Fruit fly (Drosophila melanogaster) whole organism, embryonic: ENCODE data around the gene mib2.

Experiments used
- Adf1 ChIP-seq: fragments of 200-800 bp; sonication (Bioruptor generic); IDR thresholded peaks from 2 replicates; pipeline ENCODE4 v1.3.6; 2022; ENCODE audit warnings: missing biosample characterization, missing genetic modification characterization
- BEAF-32 ChIP-seq: fragments of 200-800 bp; sonication (Bioruptor generic); optimal IDR thresholded peaks from 3 replicates; lab custom pipeline; 2017; ENCODE audit warnings: missing biosample characterization, missing genetic modification characterization, mild to moderate bottlenecking, moderate library complexity, missing genetic modification reagents
- CG15011 ChIP-seq: fragments of 200-800 bp; sonication (Bioruptor generic); optimal IDR thresholded peaks from 3 replicates; lab custom pipeline; 2018; ENCODE audit warnings: missing biosample characterization, mild to moderate bottlenecking, missing genetic modification characterization
- CG17186 ChIP-seq: fragments of 200-800 bp; sonication (Bioruptor generic); optimal IDR thresholded peaks from 3 replicates; lab custom pipeline; 2017; ENCODE audit warnings: missing biosample characterization, missing genetic modification reagents, missing genetic modification characterization
- CG17829 ChIP-seq: fragments of 200-800 bp; optimal IDR thresholded peaks from 2 replicates; lab custom pipeline; 2019; ENCODE audit warnings: missing biosample characterization, mild to moderate bottlenecking, missing genetic modification characterization, moderate library complexity
- CG18619 ChIP-seq: fragments of 200-800 bp; sonication (Bioruptor generic); optimal IDR thresholded peaks from 3 replicates; lab custom pipeline; 2017; ENCODE audit warnings: missing biosample characterization, mild to moderate bottlenecking, missing genetic modification characterization
- CG31388 ChIP-seq: fragments of 200-800 bp; sonication (Bioruptor generic); optimal IDR thresholded peaks from 2 replicates; lab custom pipeline; 2016; ENCODE audit warnings: missing biosample characterization, missing genetic modification characterization
- CG31441 ChIP-seq: fragments of 200-800 bp; sonication (Bioruptor generic); IDR thresholded peaks from 2 replicates; pipeline ENCODE4 v1.3.6; 2022; ENCODE audit warnings: missing biosample characterization, missing genetic modification characterization
- CG32532 ChIP-seq: fragments of 200-800 bp; sonication (Bioruptor generic); IDR thresholded peaks from 2 replicates; pipeline ENCODE4 v1.3.6; 2022; ENCODE audit warnings: missing biosample characterization, missing genetic modification characterization
- CG34422 ChIP-seq: fragments of 200-800 bp; sonication (Bioruptor generic); IDR thresholded peaks from 3 replicates; pipeline ENCODE4 v1.3.6; 2022; ENCODE audit warnings: missing biosample characterization, missing genetic modification characterization
- CG3847 ChIP-seq: fragments of 200-800 bp; sonication (Bioruptor generic); IDR thresholded peaks from 2 replicates; pipeline ENCODE4 v1.3.6; 2022; ENCODE audit warnings: missing biosample characterization, missing genetic modification characterization
- CG3995 ChIP-seq: fragments of 200-800 bp; sonication (Bioruptor generic); optimal IDR thresholded peaks from 3 replicates; lab custom pipeline; 2016; ENCODE audit warnings: missing biosample characterization, missing genetic modification characterization
- CG4820 ChIP-seq: fragments of 200-800 bp; sonication (Bioruptor generic); optimal IDR thresholded peaks from 3 replicates; lab custom pipeline; 2016; ENCODE audit warnings: missing biosample characterization, missing genetic modification characterization
- CG6854 ChIP-seq: fragments of 200-800 bp; sonication (Bioruptor generic); optimal IDR thresholded peaks from 3 replicates; lab custom pipeline; 2017; ENCODE audit warnings: missing biosample characterization, mild to moderate bottlenecking, missing genetic modification characterization
- CG8478 ChIP-seq: fragments of >200 bp; optimal IDR thresholded peaks from 2 replicates; lab custom pipeline; 2018
- CG8765 ChIP-seq: fragments of 200-800 bp; sonication (Bioruptor generic); IDR thresholded peaks from 2 replicates; pipeline ENCODE4 v1.3.6; 2022; ENCODE audit warnings: missing biosample characterization, missing genetic modification characterization
- D ChIP-seq, 2 experiments: fragments of 200-800 bp in 1 of 2; fragments of >200 bp in 1 of 2; sonication (Bioruptor generic) in 1 of 2; optimal IDR thresholded peaks; 2 replicates in 1 of 2; 3 replicates in 1 of 2; lab custom pipeline; 2017; ENCODE audit warnings: mild to moderate bottlenecking in 1 of 2, missing biosample characterization in 1 of 2, missing genetic modification characterization in 1 of 2, missing genetic modification reagents in 1 of 2
- Dad ChIP-seq: fragments of 200-800 bp; sonication (Bioruptor generic); optimal IDR thresholded peaks from 3 replicates; lab custom pipeline; 2016; ENCODE audit warnings: missing biosample characterization, missing genetic modification characterization
- Deaf1 ChIP-seq: fragments of 200-800 bp; optimal IDR thresholded peaks from 3 replicates; lab custom pipeline; 2019; ENCODE audit warnings: missing biosample characterization, mild to moderate bottlenecking, missing genetic modification characterization, moderate library complexity
- Dek ChIP-seq: fragments of 200-800 bp; sonication (Bioruptor generic); optimal IDR thresholded peaks from 3 replicates; lab custom pipeline; 2019; ENCODE audit warnings: missing biosample characterization, mild to moderate bottlenecking, missing genetic modification characterization, moderate library complexity
- Dp ChIP-seq: fragments of 200-800 bp; sonication (Bioruptor generic); optimal IDR thresholded peaks from 2 replicates; lab custom pipeline; 2018; ENCODE audit warnings: missing biosample characterization, mild to moderate bottlenecking, missing genetic modification characterization, moderate library complexity
- Fer1 ChIP-seq: fragments of 200-800 bp; sonication (Bioruptor generic); optimal IDR thresholded peaks from 2 replicates; lab custom pipeline; 2017; ENCODE audit warnings: missing biosample characterization, mild to moderate bottlenecking, missing genetic modification characterization
- Fer3 ChIP-seq: fragments of 200-800 bp; sonication (Bioruptor generic); optimal IDR thresholded peaks from 2 replicates; lab custom pipeline; 2018; ENCODE audit warnings: missing biosample characterization, mild to moderate bottlenecking, missing genetic modification characterization, moderate library complexity
- Hr39 ChIP-seq: fragments of >200 bp; optimal IDR thresholded peaks from 2 replicates; lab custom pipeline; 2017
- Lhr ChIP-seq: fragments of 200-800 bp; sonication (Bioruptor generic); optimal IDR thresholded peaks from 3 replicates; lab custom pipeline; 2017; ENCODE audit warnings: mild to moderate bottlenecking, missing biosample characterization, missing genetic modification reagents, missing genetic modification characterization
- Lim3 ChIP-seq: fragments of 200-800 bp; sonication (Bioruptor generic); IDR thresholded peaks from 2 replicates; pipeline ENCODE4 v1.3.6; 2022; ENCODE audit warnings: missing biosample characterization, missing genetic modification characterization
- MESR4 ChIP-seq: fragments of 200-800 bp; sonication (Bioruptor generic); optimal IDR thresholded peaks from 2 replicates; lab custom pipeline; 2018; ENCODE audit warnings: missing biosample characterization, mild to moderate bottlenecking, missing genetic modification characterization, moderate library complexity
- Med ChIP-seq: fragments of 200-800 bp; sonication (Bioruptor generic); peaks from one replicate; lab custom pipeline; 2016; ENCODE audit warnings: missing biosample characterization, missing genetic modification characterization, mild to moderate bottlenecking, inconsistent platforms, moderate library complexity
- Myb ChIP-seq: fragments of 200-800 bp; sonication (Bioruptor generic); optimal IDR thresholded peaks from 2 replicates; lab custom pipeline; 2016; ENCODE audit warnings: missing biosample characterization, missing genetic modification characterization
- Nf-YA ChIP-seq: fragments of 200-800 bp; sonication (Bioruptor generic); IDR thresholded peaks from 2 replicates; pipeline ENCODE4 v1.3.6; 2022; ENCODE audit warnings: missing biosample characterization, missing genetic modification characterization
- Rfx ChIP-seq: fragments of 200-800 bp; sonication (Bioruptor generic); IDR thresholded peaks from 2 replicates; pipeline ENCODE4 v1.3.6; 2022; ENCODE audit warnings: missing biosample characterization, missing genetic modification characterization
- Rx ChIP-seq: fragments of 200-800 bp; sonication (Bioruptor generic); IDR thresholded peaks from 2 replicates; pipeline ENCODE4 v1.3.6; 2022; ENCODE audit warnings: missing biosample characterization, missing genetic modification characterization
- Ssrp ChIP-seq: fragments of 200-800 bp; sonication (Bioruptor generic); optimal IDR thresholded peaks from 2 replicates; lab custom pipeline; 2018; ENCODE audit warnings: missing biosample characterization, mild to moderate bottlenecking, missing genetic modification characterization, moderate library complexity
- bbx ChIP-seq: fragments of 200-800 bp; sonication (Bioruptor generic); IDR thresholded peaks from 2 replicates; pipeline ENCODE4 v1.3.6; 2022; ENCODE audit warnings: missing biosample characterization, missing genetic modification characterization; ENCODE audit not compliant: partially characterized antibody
- cad ChIP-seq: fragments of >200 bp; optimal IDR thresholded peaks from 2 replicates; lab custom pipeline; 2017; ENCODE audit warnings: missing biosample characterization, missing genetic modification characterization
- cg ChIP-seq: fragments of 200-800 bp; sonication (Bioruptor generic); optimal IDR thresholded peaks from 3 replicates; lab custom pipeline; 2019; ENCODE audit warnings: missing biosample characterization, mild to moderate bottlenecking, missing genetic modification characterization, moderate library complexity
- ci ChIP-seq: fragments of 200-800 bp; sonication (Bioruptor generic); IDR thresholded peaks from 3 replicates; pipeline ENCODE4 v1.3.6; 2022; ENCODE audit warnings: missing biosample characterization, missing genetic modification characterization
- ems ChIP-seq: fragments of 200-800 bp; sonication (Bioruptor generic); optimal IDR thresholded peaks from 3 replicates; lab custom pipeline; 2016; ENCODE audit warnings: missing biosample characterization, missing genetic modification characterization
- fru ChIP-seq: fragments of >200 bp; optimal IDR thresholded peaks from 2 replicates; lab custom pipeline; 2017
- ind ChIP-seq: fragments of 200-800 bp; sonication (Bioruptor generic); optimal IDR thresholded peaks from 3 replicates; lab custom pipeline; 2016; ENCODE audit warnings: missing biosample characterization, missing genetic modification characterization
- klu ChIP-seq: fragments of 200-800 bp; sonication (Bioruptor generic); IDR thresholded peaks from 2 replicates; pipeline ENCODE4 v1.3.6; 2022; ENCODE audit warnings: missing biosample characterization, missing genetic modification characterization
- kni ChIP-seq: fragments of 200-800 bp; sonication (Bioruptor generic); optimal IDR thresholded peaks from 3 replicates; lab custom pipeline; 2017; ENCODE audit warnings: mild to moderate bottlenecking, missing biosample characterization, missing genetic modification reagents, missing genetic modification characterization
- knrl ChIP-seq: fragments of 200-800 bp; sonication (Bioruptor generic); IDR thresholded peaks from 3 replicates; pipeline ENCODE4 v1.3.6; 2022; ENCODE audit warnings: missing biosample characterization, missing genetic modification characterization; ENCODE audit not compliant: partially characterized antibody
- lola ChIP-seq, 3 experiments: fragments of >200 bp in 2 of 3; fragments of 200-800 bp in 1 of 3; sonication (Bioruptor generic) in 1 of 3; optimal IDR thresholded peaks; 2 replicates each; lab custom pipeline; 2017 to 2019; ENCODE audit warnings: missing biosample characterization in 3 of 3, missing genetic modification characterization in 3 of 3, mild to moderate bottlenecking in 1 of 3, moderate library complexity in 1 of 3
- sna ChIP-seq: fragments of 200-800 bp; sonication (Bioruptor generic); IDR thresholded peaks from 2 replicates; pipeline ENCODE4 v1.3.6; 2022; ENCODE audit warnings: missing biosample characterization, missing genetic modification characterization; ENCODE audit not compliant: partially characterized antibody
- sob ChIP-seq: fragments of 200-800 bp; sonication (Bioruptor generic); IDR thresholded peaks from 2 replicates; pipeline ENCODE4 v1.3.6; 2022; ENCODE audit warnings: missing biosample characterization, missing genetic modification characterization
- sr ChIP-seq: fragments of 200-800 bp; sonication (Bioruptor generic); IDR thresholded peaks from 3 replicates; pipeline ENCODE4 v1.3.6; 2022; ENCODE audit warnings: missing biosample characterization, missing genetic modification characterization
- tio ChIP-seq: fragments of 200-800 bp; sonication (Bioruptor generic); optimal IDR thresholded peaks from 2 replicates; lab custom pipeline; 2017; ENCODE audit warnings: missing biosample characterization, missing genetic modification characterization, inconsistent platforms
- trem ChIP-seq: fragments of 200-800 bp; optimal IDR thresholded peaks from 3 replicates; lab custom pipeline; 2019; ENCODE audit warnings: missing biosample characterization, mild to moderate bottlenecking, missing genetic modification characterization, moderate library complexity
- tup ChIP-seq: fragments of 200-800 bp; sonication (Bioruptor generic); optimal IDR thresholded peaks from 2 replicates; lab custom pipeline; 2016; ENCODE audit warnings: missing biosample characterization, mild to moderate bottlenecking, missing genetic modification characterization, moderate library complexity

The mib2 gene

dm6 chr2L:19053860-19054515 is 19.7 kb downstream of the mib2 start, which contains the start of gene CG10492 (continued):
- no peak for TF ChIP-seq bbx (GFP tag; lab: Robert Waterston, UW)
- no peak for TF ChIP-seq CG15011 (GFP tag; lab: Kevin White, UChicago)
- TF ChIP-seq tio (GFP tag; lab: Kevin White, UChicago): no peak
- TF ChIP-seq Med (GFP tag; lab: Kevin White, UChicago): peak; percentile 60
- 0 out of 3 replicates have a peak, but pooled peaks have one; percentile 33 for TF ChIP-seq knrl
- TF ChIP-seq CG3847 (GFP tag; lab: Robert Waterston, UW): peak; percentile 52; the same call in 1 of the 2 replicates
- TF ChIP-seq Rfx (GFP tag; lab: Robert Waterston, UW): peak; percentile 27; the same call in 1 of the 2 replicates
- peak; percentile 31 for TF ChIP-seq CG17186 (GFP tag; lab: Kevin White, UChicago)
- TF ChIP-seq Hr39 (lab: Kevin White, UChicago): no peak
- TF ChIP-seq tup (GFP tag; lab: Kevin White, UChicago): no peak
- TF ChIP-seq klu (GFP tag; lab: Robert Waterston, UW): peak; percentile 39; the same call in 1 of the 2 replicates
- TF ChIP-seq Myb: peak; percentile 53
- no peak for TF ChIP-seq CG31441 (GFP tag; lab: Robert Waterston, UW)
- TF ChIP-seq Fer3 (tag; lab: Kevin White, UChicago): no peak
- TF ChIP-seq BEAF-32 (GFP tag; lab: Kevin White, UChicago): peak; percentile 60
- TF ChIP-seq CG3995 (GFP tag; lab: Kevin White, UChicago): peak; percentile 75
- no peak for TF ChIP-seq CG31388 (GFP tag; lab: Kevin White, UChicago)
- peak; percentile 92 for TF ChIP-seq kni (GFP tag; lab: Kevin White, UChicago)
- TF ChIP-seq Dp: peak; percentile 93
- no peak for TF ChIP-seq Rx (GFP tag; lab: Robert Waterston, UW)
- TF ChIP-seq D (optimal IDR thresholded peaks at IDR 0.05; lab: Kevin White, UChicago): no peak
- no peak for TF ChIP-seq D (GFP tag; optimal IDR thresholded peaks at IDR 0.05; lab: Kevin White, UChicago)
- no peak for TF ChIP-seq Dad (GFP tag; lab: Kevin White, UChicago)
- peak; percentile 24 for TF ChIP-seq Fer1 (GFP tag; lab: Kevin White, UChicago)
- TF ChIP-seq trem (tag; lab: Kevin White, UChicago): peak; percentile 90
- no peak for TF ChIP-seq ems (GFP tag; lab: Kevin White, UChicago)
- no peak for TF ChIP-seq CG4820
- peak; percentile 19; the same call in 1 of the 2 replicates for TF ChIP-seq CG8765 (GFP tag; lab: Robert Waterston, UW)
- no peak for TF ChIP-seq Ssrp (tag; lab: Kevin White, UChicago)
- TF ChIP-seq Nf-YA: no peak
- no peak for TF ChIP-seq lola (GFP tag; optimal IDR thresholded peaks at IDR 0.05; lab: Kevin White, UChicago)
- TF ChIP-seq CG32532 (GFP tag; lab: Robert Waterston, UW): peak; percentile 34; the same call in 1 of the 2 replicates
- peak; percentile 84 for TF ChIP-seq Lhr (GFP tag; lab: Kevin White, UChicago)
- no peak for TF ChIP-seq ind (GFP tag; lab: Kevin White, UChicago)
- peak; percentile 49; the same call in 1 of the 3 replicates for TF ChIP-seq ci (GFP tag; lab: Robert Waterston, UW)
- TF ChIP-seq Deaf1 (tag; lab: Kevin White, UChicago): peak; percentile 10
- TF ChIP-seq sr (GFP tag; lab: Robert Waterston, UW): peak; percentile 29; the same call in 1 of the 3 replicates
- TF ChIP-seq sna (GFP tag; lab: Robert Waterston, UW): no peak
- TF ChIP-seq CG17829 (tag; lab: Kevin White, UChicago): peak; percentile 23

dm6 chr2L:19054516-19054887 is 20.3 kb downstream of the mib2 start:
- TF ChIP-seq CG6854: no peak
- TF ChIP-seq kni (GFP tag; lab: Kevin White, UChicago): peak; percentile 80
- TF ChIP-seq CG8478 (lab: Kevin White, UChicago): peak; percentile 52
- 0 out of 2 replicates have a peak, but pooled peaks have one; percentile 29 for TF ChIP-seq Adf1
- peak; percentile 78 for TF ChIP-seq cg (GFP tag; lab: Kevin White, UChicago)
- TF ChIP-seq CG34422 (GFP tag; lab: Robert Waterston, UW): 0 out of 3 replicates have a peak, but pooled peaks have one; percentile 30
- TF ChIP-seq CG18619 (GFP tag; lab: Kevin White, UChicago): no peak
- TF ChIP-seq MESR4 (GFP tag; lab: Kevin White, UChicago): peak; percentile 18
- no peak for TF ChIP-seq sob (GFP tag; lab: Robert Waterston, UW)
- TF ChIP-seq fru (lab: Kevin White, UChicago): peak; percentile 34
- TF ChIP-seq Lim3 (GFP tag; lab: Robert Waterston, UW): 0 out of 2 replicates have a peak, but pooled peaks have one; percentile 5
- no peak for TF ChIP-seq Dek (tag; lab: Kevin White, UChicago)
- TF ChIP-seq cad (GFP tag; lab: Kevin White, UChicago): no peak
